Fruit fly (Drosophila melanogaster) whole organism, embryonic: ENCODE data around the gene CG17249.
A peak's percentile ranks its signal among the peaks of the same experiment; 100 is the strongest.

Source experiments
- CG11504 ChIP-seq: fragments of 200-800 bp; sonication (Bioruptor generic); optimal IDR thresholded peaks from 3 replicates; lab custom pipeline; 2019; ENCODE audit warnings: missing biosample characterization, mild to moderate bottlenecking, missing genetic modification characterization, moderate library complexity
- CG13424 ChIP-seq: fragments of 200-800 bp; sonication (Bioruptor generic); optimal IDR thresholded peaks from 2 replicates; lab custom pipeline; 2019; ENCODE audit warnings: missing biosample characterization, mild to moderate bottlenecking, missing genetic modification characterization, moderate library complexity
- CG13624 ChIP-seq: fragments of 200-800 bp; sonication (Bioruptor generic); optimal IDR thresholded peaks from 2 replicates; lab custom pipeline; 2016; ENCODE audit warnings: missing biosample characterization, missing genetic modification characterization
- CG13894 ChIP-seq: fragments of 200-800 bp; sonication (Bioruptor generic); optimal IDR thresholded peaks from 3 replicates; lab custom pipeline; 2018; ENCODE audit warnings: missing biosample characterization, mild to moderate bottlenecking, missing genetic modification characterization, moderate library complexity
- CG1603 ChIP-seq: fragments of 200-800 bp; sonication (Bioruptor generic); optimal IDR thresholded peaks from 2 replicates; lab custom pipeline; 2019; ENCODE audit warnings: missing biosample characterization, mild to moderate bottlenecking, missing genetic modification characterization, moderate library complexity
- CG17612 ChIP-seq: fragments of 200-800 bp; sonication (Bioruptor generic); IDR thresholded peaks from 2 replicates; pipeline ENCODE4 v1.3.6; 2022; ENCODE audit warnings: missing biosample characterization, missing genetic modification characterization
- CG18599 ChIP-seq: fragments of 200-800 bp; sonication (Bioruptor generic); optimal IDR thresholded peaks from 3 replicates; lab custom pipeline; 2017; ENCODE audit warnings: missing biosample characterization, missing genetic modification characterization, mild to moderate bottlenecking, moderate library complexity, missing genetic modification reagents
- CG2202 ChIP-seq: fragments of 200-800 bp; sonication (Bioruptor generic); optimal IDR thresholded peaks from 2 replicates; lab custom pipeline; 2018; ENCODE audit warnings: missing biosample characterization, mild to moderate bottlenecking, missing genetic modification characterization
- CG31365 ChIP-seq: fragments of 200-800 bp; sonication (Bioruptor generic); optimal IDR thresholded peaks from 2 replicates; lab custom pipeline; 2018; ENCODE audit warnings: missing biosample characterization, mild to moderate bottlenecking, missing genetic modification characterization
- CG4730 ChIP-seq: fragments of 200-800 bp; sonication (Bioruptor generic); IDR thresholded peaks from 2 replicates; pipeline ENCODE4 v1.3.6; 2022; ENCODE audit warnings: missing biosample characterization, missing genetic modification characterization
- CG6683 ChIP-seq: fragments of 200-800 bp; sonication (Bioruptor generic); optimal IDR thresholded peaks from 2 replicates; lab custom pipeline; 2017; ENCODE audit warnings: missing biosample characterization, mild to moderate bottlenecking, missing genetic modification characterization, missing genetic modification reagents
- CG8765 ChIP-seq: fragments of 200-800 bp; sonication (Bioruptor generic); IDR thresholded peaks from 2 replicates; pipeline ENCODE4 v1.3.6; 2022; ENCODE audit warnings: missing biosample characterization, missing genetic modification characterization
- CG9932 ChIP-seq: fragments of 200-800 bp; sonication (Bioruptor generic); IDR thresholded peaks from 2 replicates; pipeline ENCODE4 v1.3.6; 2022; ENCODE audit warnings: missing biosample characterization, missing genetic modification characterization
- D19A ChIP-seq: fragments of 200-800 bp; optimal IDR thresholded peaks from 3 replicates; lab custom pipeline; 2019; ENCODE audit warnings: missing biosample characterization, mild to moderate bottlenecking, missing genetic modification characterization, moderate library complexity
- Dad ChIP-seq: fragments of 200-800 bp; sonication (Bioruptor generic); optimal IDR thresholded peaks from 3 replicates; lab custom pipeline; 2016; ENCODE audit warnings: missing biosample characterization, missing genetic modification characterization
- Deaf1 ChIP-seq: fragments of 200-800 bp; optimal IDR thresholded peaks from 3 replicates; lab custom pipeline; 2019; ENCODE audit warnings: missing biosample characterization, mild to moderate bottlenecking, missing genetic modification characterization, moderate library complexity
- Drgx ChIP-seq: fragments of 200-800 bp; sonication (Bioruptor generic); IDR thresholded peaks from 2 replicates; pipeline ENCODE4 v1.3.6; 2022; ENCODE audit warnings: missing biosample characterization, missing genetic modification characterization
- ERR ChIP-seq: fragments of 200-800 bp; sonication (Bioruptor generic); optimal IDR thresholded peaks from 2 replicates; lab custom pipeline; 2016; ENCODE audit warnings: missing biosample characterization, missing genetic modification characterization
- Gsc ChIP-seq: fragments of 200-800 bp; sonication (Bioruptor generic); IDR thresholded peaks from 2 replicates; pipeline ENCODE4 v1.3.6; 2022; ENCODE audit warnings: missing biosample characterization, missing genetic modification characterization
- H15 ChIP-seq: fragments of 200-800 bp; sonication (Bioruptor generic); IDR thresholded peaks from 3 replicates; pipeline ENCODE4 v1.3.6; 2022; ENCODE audit warnings: missing biosample characterization, missing genetic modification characterization
- MBD-R2 ChIP-seq: fragments of 200-800 bp; sonication (Bioruptor generic); IDR thresholded peaks from 2 replicates; pipeline ENCODE4 v1.3.6; 2022; ENCODE audit warnings: missing biosample characterization, missing genetic modification characterization
- Rfx ChIP-seq: fragments of 200-800 bp; sonication (Bioruptor generic); IDR thresholded peaks from 2 replicates; pipeline ENCODE4 v1.3.6; 2022; ENCODE audit warnings: missing biosample characterization, missing genetic modification characterization
- abd-A ChIP-seq: fragments of 200-800 bp; sonication (Bioruptor generic); optimal IDR thresholded peaks from 3 replicates; lab custom pipeline; 2019; ENCODE audit warnings: missing biosample characterization, mild to moderate bottlenecking, missing genetic modification characterization, moderate library complexity
- ci ChIP-seq: fragments of 200-800 bp; sonication (Bioruptor generic); IDR thresholded peaks from 3 replicates; pipeline ENCODE4 v1.3.6; 2022; ENCODE audit warnings: missing biosample characterization, missing genetic modification characterization
- corto ChIP-seq: fragments of 200-800 bp; sonication (Bioruptor generic); optimal IDR thresholded peaks from 2 replicates; lab custom pipeline; 2016; ENCODE audit warnings: missing biosample characterization, mild to moderate bottlenecking, missing genetic modification characterization, moderate library complexity
- hkb ChIP-seq, 2 experiments: fragments of 200-800 bp in 1 of 2; fragments of >200 bp in 1 of 2; sonication (Bioruptor generic) in 1 of 2; IDR thresholded peaks in 1 of 2; optimal IDR thresholded peaks in 1 of 2; 2 replicates each; pipeline versions ENCODE4 v1.3.6 to Lab custom; 2017 to 2022; ENCODE audit warnings: missing biosample characterization in 1 of 2, missing genetic modification characterization in 1 of 2
- mam ChIP-seq: fragments of 200-800 bp; sonication (Bioruptor generic); optimal IDR thresholded peaks from 3 replicates; lab custom pipeline; 2016; ENCODE audit warnings: missing biosample characterization, missing genetic modification characterization
- nom ChIP-seq: fragments of 200-800 bp; sonication (Bioruptor generic); optimal IDR thresholded peaks from 2 replicates; lab custom pipeline; 2017; ENCODE audit warnings: missing biosample characterization, missing genetic modification characterization, mild to moderate bottlenecking, moderate library complexity, missing genetic modification reagents
- pan ChIP-seq, 4 experiments: fragments of >200 bp in 3 of 4; fragments of 200-800 bp in 1 of 4; sonication (Bioruptor generic) in 1 of 4; optimal IDR thresholded peaks in 3 of 4; IDR thresholded peaks in 1 of 4; 2 replicates each; pipeline versions ENCODE4 v1.3.6 to Lab custom; 2017 to 2022; ENCODE audit warnings: missing biosample characterization in 2 of 4, missing genetic modification characterization in 2 of 4, mixed read lengths in 1 of 4
- rib ChIP-seq: fragments of 200-800 bp; sonication (Bioruptor generic); IDR thresholded peaks from 2 replicates; pipeline ENCODE4 v1.3.6; 2022; ENCODE audit warnings: missing biosample characterization, missing genetic modification characterization
- sisA ChIP-seq: fragments of 200-800 bp; sonication (Bioruptor generic); IDR thresholded peaks from 2 replicates; pipeline ENCODE4 v1.3.6; 2022; ENCODE audit warnings: missing biosample characterization, missing genetic modification characterization
- slbo ChIP-seq: fragments of 200-800 bp; sonication (Bioruptor generic); IDR thresholded peaks from 2 replicates; pipeline ENCODE4 v1.3.6; 2022; ENCODE audit warnings: missing biosample characterization, missing genetic modification characterization
- sob ChIP-seq: fragments of 200-800 bp; sonication (Bioruptor generic); IDR thresholded peaks from 2 replicates; pipeline ENCODE4 v1.3.6; 2022; ENCODE audit warnings: missing biosample characterization, missing genetic modification characterization
- ssp ChIP-seq: fragments of 200-800 bp; sonication (Bioruptor generic); IDR thresholded peaks from 2 replicates; pipeline ENCODE4 v1.3.6; 2022; ENCODE audit warnings: missing biosample characterization, missing genetic modification characterization
- toy ChIP-seq: fragments of 200-800 bp; sonication (Bioruptor generic); IDR thresholded peaks from 2 replicates; pipeline ENCODE4 v1.3.6; 2022; ENCODE audit warnings: missing biosample characterization, missing genetic modification characterization
- ttk ChIP-seq: fragments of 200-800 bp; sonication (Bioruptor generic); IDR thresholded peaks from 2 replicates; pipeline ENCODE4 v2.1.2; 2022; ENCODE audit warnings: missing biosample characterization, missing genetic modification characterization
- vnd ChIP-seq: fragments of 200-800 bp; sonication (Bioruptor generic); IDR thresholded peaks from 3 replicates; pipeline ENCODE4 v1.3.6; 2022; ENCODE audit warnings: missing biosample characterization, missing genetic modification characterization; ENCODE audit not compliant: partially characterized antibody
- zfh1 ChIP-seq: fragments of 200-800 bp; sonication (Bioruptor generic); IDR thresholded peaks from 3 replicates; pipeline ENCODE4 v1.3.6; 2022; ENCODE audit warnings: missing biosample characterization, missing genetic modification characterization

The CG17249 gene

dm6 chr3L:1688569-1688968 lies 41.3 kb upstream of the CG17249 start:
- TF ChIP-seq zfh1 (GFP tag; lab: Robert Waterston, UW) (0 out of 3 replicates have a peak, but pooled peaks have one; percentile 23), Deaf1 (tag; lab: Kevin White, UChicago) (peak; percentile 92), ERR (no peak), slbo (0 out of 2 replicates have a peak, but pooled peaks have one; percentile 14), CG13894 (tag; lab: Kevin White, UChicago) (peak; percentile 54), CG17612 (GFP tag; lab: Robert Waterston, UW) (no peak), rib (GFP tag; lab: Robert Waterston, UW) (peak; percentile 41; the same call in 1 of the 2 replicates), Dad (no peak), ci (GFP tag; lab: Robert Waterston, UW) (0 out of 3 replicates have a peak, but pooled peaks have one; percentile 34), CG2202 (tag; lab: Kevin White, UChicago) (no peak), CG31365 (tag; lab: Kevin White, UChicago) (no peak), CG11504 (tag; lab: Kevin White, UChicago) (peak; percentile 97)

dm6 chr3L:1688161-1688560 lies 40.9 kb upstream of the CG17249 start:
- TF ChIP-seq CG1603 (no peak), D19A (tag; lab: Kevin White, UChicago) (peak; percentile 66)
- TF ChIP-seq, all 482 proteins: peak for 1

dm6 chr3L:1683091-1683490 lies 35.8 kb upstream of the CG17249 start:
- TF ChIP-seq Drgx (GFP tag; lab: Robert Waterston, UW) (peak; percentile 52), nom (peak; percentile 41), CG4730 (no peak), ttk (GFP tag; lab: Robert Waterston, UW) (peak; percentile 21; the same call in 1 of the 2 replicates), CG6683 (GFP tag; lab: Kevin White, UChicago) (no peak), CG13624 (GFP tag; lab: Kevin White, UChicago) (no peak), ssp (peak; percentile 17; the same call in 1 of the 2 replicates), hkb (optimal IDR thresholded peaks at IDR 0.05; lab: Kevin White, UChicago) (no peak), hkb (GFP tag; IDR thresholded peaks at IDR 0.05; lab: Robert Waterston, UW) (0 out of 2 replicates have a peak, but pooled peaks have one; percentile 22), CG8765 (GFP tag; lab: Robert Waterston, UW) (no peak), H15 (GFP tag; lab: Robert Waterston, UW) (0 out of 3 replicates have a peak, but pooled peaks have one; percentile 26), corto (GFP tag; lab: Kevin White, UChicago) (peak; percentile 18), slbo (peak; percentile 36; the same call in 1 of the 2 replicates), abd-A (tag; lab: Kevin White, UChicago) (no peak), vnd (GFP tag; lab: Robert Waterston, UW) (no peak), pan (optimal IDR thresholded peaks at IDR 0.05; lab: Kevin White, UChicago) (no peak), pan (GFP tag; optimal IDR thresholded peaks at IDR 0.05 in 1 of 2, IDR thresholded peaks at IDR 0.05 in 1 of 2) (peak in 1 of 2 experiments; percentile 27), CG18599 (peak; percentile 11), zfh1 (GFP tag; lab: Robert Waterston, UW) (no peak), CG9932 (GFP tag; lab: Robert Waterston, UW) (0 out of 2 replicates have a peak, but pooled peaks have one; percentile 27), MBD-R2 (GFP tag; lab: Robert Waterston, UW) (no peak), sob (GFP tag; lab: Robert Waterston, UW) (peak; percentile 24; the same call in 1 of the 2 replicates), mam (GFP tag; lab: Kevin White, UChicago) (no peak), CG13424 (tag; lab: Kevin White, UChicago) (no peak), toy (GFP tag; lab: Robert Waterston, UW) (no peak), sisA (GFP tag; lab: Robert Waterston, UW) (peak; percentile 46), Rfx (GFP tag; lab: Robert Waterston, UW) (peak; percentile 16; the same call in 1 of the 2 replicates), Gsc (GFP tag; lab: Robert Waterston, UW) (peak; percentile 9; the same call in 1 of the 2 replicates)
